Fruit fly (Drosophila melanogaster) whole organism, embryonic: ENCODE data around the gene Pvf3.
A peak's percentile ranks its signal among the peaks of the same experiment; 100 is the strongest.

Experiments
- CG14050 ChIP-seq: fragments of 200-800 bp; sonication (Bioruptor generic); IDR thresholded peaks from 3 replicates; pipeline ENCODE4 v1.3.6; 2022; ENCODE audit warnings: missing biosample characterization, missing genetic modification characterization
- CG14710 ChIP-seq: fragments of 200-800 bp; sonication (Bioruptor generic); optimal IDR thresholded peaks from 3 replicates; lab custom pipeline; 2019; ENCODE audit warnings: missing biosample characterization, mild to moderate bottlenecking, missing genetic modification characterization, moderate library complexity
- CG15696 ChIP-seq: fragments of 200-800 bp; sonication (Bioruptor generic); optimal IDR thresholded peaks from 2 replicates; lab custom pipeline; 2019; ENCODE audit warnings: missing biosample characterization, mild to moderate bottlenecking, missing genetic modification characterization, moderate library complexity
- CG17802 ChIP-seq: fragments of 200-800 bp; sonication (Bioruptor generic); optimal IDR thresholded peaks from 2 replicates; lab custom pipeline; 2018; ENCODE audit warnings: missing biosample characterization, mild to moderate bottlenecking, missing genetic modification characterization, moderate library complexity
- CG31441 ChIP-seq: fragments of 200-800 bp; sonication (Bioruptor generic); IDR thresholded peaks from 2 replicates; pipeline ENCODE4 v1.3.6; 2022; ENCODE audit warnings: missing biosample characterization, missing genetic modification characterization
- CG3163 ChIP-seq: fragments of 200-800 bp; sonication (Bioruptor generic); optimal IDR thresholded peaks from 3 replicates; lab custom pipeline; 2016; ENCODE audit warnings: missing biosample characterization, missing genetic modification characterization
- CG33557 ChIP-seq: fragments of 200-800 bp; sonication (Bioruptor generic); optimal IDR thresholded peaks from 2 replicates; lab custom pipeline; 2019; ENCODE audit warnings: missing biosample characterization, mild to moderate bottlenecking, missing genetic modification characterization, moderate library complexity
- CG4424 ChIP-seq: fragments of 200-800 bp; sonication (Bioruptor generic); optimal IDR thresholded peaks from 3 replicates; lab custom pipeline; 2016; ENCODE audit warnings: missing biosample characterization, missing genetic modification characterization
- CG5245 ChIP-seq: fragments of 200-800 bp; sonication (Bioruptor generic); optimal IDR thresholded peaks from 3 replicates; lab custom pipeline; 2016; ENCODE audit warnings: missing biosample characterization, missing genetic modification characterization
- CG6254 ChIP-seq: fragments of 200-800 bp; sonication (Bioruptor generic); optimal IDR thresholded peaks from 3 replicates; lab custom pipeline; 2017; ENCODE audit warnings: mild to moderate bottlenecking, missing biosample characterization, missing genetic modification reagents, missing genetic modification characterization
- CG6854 ChIP-seq: fragments of 200-800 bp; sonication (Bioruptor generic); optimal IDR thresholded peaks from 3 replicates; lab custom pipeline; 2017; ENCODE audit warnings: missing biosample characterization, mild to moderate bottlenecking, missing genetic modification characterization
- CG8290 ChIP-seq, 3 experiments: fragments of 200-800 bp; sonication (Bioruptor generic); optimal IDR thresholded peaks; 2 replicates each; lab custom pipeline; 2016 to 2019; ENCODE audit warnings: missing biosample characterization in 3 of 3, missing genetic modification characterization in 3 of 3, mild to moderate bottlenecking in 2 of 3, moderate library complexity in 1 of 3
- CG8359 ChIP-seq: fragments of 200-800 bp; sonication (Bioruptor generic); optimal IDR thresholded peaks from 2 replicates; lab custom pipeline; 2017; ENCODE audit warnings: missing biosample characterization, mild to moderate bottlenecking, missing genetic modification characterization, borderline replicate concordance
- CG8388 ChIP-seq: fragments of 200-800 bp; sonication (Bioruptor generic); optimal IDR thresholded peaks from 2 replicates; lab custom pipeline; 2019; ENCODE audit warnings: missing biosample characterization, mild to moderate bottlenecking, missing genetic modification characterization, moderate library complexity
- Dbx ChIP-seq: fragments of 200-800 bp; sonication (Bioruptor generic); IDR thresholded peaks from 3 replicates; pipeline ENCODE4 v1.3.6; 2022; ENCODE audit warnings: missing biosample characterization, missing genetic modification characterization
- Dfd ChIP-seq, 2 experiments: fragments of >200 bp; optimal IDR thresholded peaks; 2 replicates each; lab custom pipeline; 2017; ENCODE audit warnings: missing biosample characterization in 2 of 2, missing genetic modification characterization in 2 of 2
- Doc3 ChIP-seq: fragments of 200-800 bp; sonication (Bioruptor generic); IDR thresholded peaks from 3 replicates; pipeline ENCODE4 v1.3.6; 2022; ENCODE audit warnings: missing biosample characterization, missing genetic modification characterization; ENCODE audit not compliant: partially characterized antibody
- ERR ChIP-seq: fragments of 200-800 bp; sonication (Bioruptor generic); optimal IDR thresholded peaks from 2 replicates; lab custom pipeline; 2016; ENCODE audit warnings: missing biosample characterization, missing genetic modification characterization
- Ets97D ChIP-seq: fragments of 200-800 bp; sonication (Bioruptor generic); optimal IDR thresholded peaks from 3 replicates; lab custom pipeline; 2016; ENCODE audit warnings: missing biosample characterization, missing genetic modification characterization
- H15 ChIP-seq: fragments of 200-800 bp; sonication (Bioruptor generic); IDR thresholded peaks from 3 replicates; pipeline ENCODE4 v1.3.6; 2022; ENCODE audit warnings: missing biosample characterization, missing genetic modification characterization
- Hmx ChIP-seq: fragments of 200-800 bp; sonication (Bioruptor generic); optimal IDR thresholded peaks from 2 replicates; lab custom pipeline; 2016; ENCODE audit warnings: missing biosample characterization, missing genetic modification characterization
- Lhr ChIP-seq: fragments of 200-800 bp; sonication (Bioruptor generic); optimal IDR thresholded peaks from 3 replicates; lab custom pipeline; 2017; ENCODE audit warnings: mild to moderate bottlenecking, missing biosample characterization, missing genetic modification reagents, missing genetic modification characterization
- NK7.1 ChIP-seq: fragments of 200-800 bp; sonication (Bioruptor generic); optimal IDR thresholded peaks from 3 replicates; lab custom pipeline; 2016; ENCODE audit warnings: missing biosample characterization, missing genetic modification characterization
- Nf-YA ChIP-seq: fragments of 200-800 bp; sonication (Bioruptor generic); IDR thresholded peaks from 2 replicates; pipeline ENCODE4 v1.3.6; 2022; ENCODE audit warnings: missing biosample characterization, missing genetic modification characterization
- Poxn ChIP-seq: fragments of 200-800 bp; sonication (Bioruptor generic); IDR thresholded peaks from 2 replicates; pipeline ENCODE4 v1.3.6; 2022; ENCODE audit warnings: missing biosample characterization, missing genetic modification characterization
- Rfx ChIP-seq: fragments of 200-800 bp; sonication (Bioruptor generic); IDR thresholded peaks from 2 replicates; pipeline ENCODE4 v1.3.6; 2022; ENCODE audit warnings: missing biosample characterization, missing genetic modification characterization
- Sox102F ChIP-seq: fragments of 200-800 bp; sonication (Bioruptor generic); optimal IDR thresholded peaks from 2 replicates; lab custom pipeline; 2018; ENCODE audit warnings: missing biosample characterization, mild to moderate bottlenecking, missing genetic modification characterization, moderate library complexity
- Tbp ChIP-seq: fragments of >200 bp; optimal IDR thresholded peaks from 2 replicates; lab custom pipeline; 2018; ENCODE audit warnings: missing biosample characterization, missing genetic modification characterization
- YL-1 ChIP-seq: fragments of 200-800 bp; sonication (Bioruptor generic); optimal IDR thresholded peaks from 3 replicates; lab custom pipeline; 2017; ENCODE audit warnings: missing biosample characterization, mild to moderate bottlenecking, missing genetic modification characterization
- ab ChIP-seq: fragments of 200-800 bp; sonication (Bioruptor generic); optimal IDR thresholded peaks from 2 replicates; lab custom pipeline; 2016; ENCODE audit warnings: missing biosample characterization, missing genetic modification characterization
- bab2 ChIP-seq: fragments of 200-800 bp; sonication (Bioruptor generic); optimal IDR thresholded peaks from 2 replicates; lab custom pipeline; 2016; ENCODE audit warnings: missing biosample characterization, missing genetic modification characterization
- bsh ChIP-seq, 2 experiments: fragments of 200-800 bp; sonication (Bioruptor generic); optimal IDR thresholded peaks; 2 replicates each; lab custom pipeline; 2017 to 2018; ENCODE audit warnings: mild to moderate bottlenecking in 2 of 2, missing biosample characterization in 2 of 2, missing genetic modification characterization in 2 of 2, moderate library complexity in 1 of 2
- dysf ChIP-seq: fragments of 200-800 bp; sonication (Bioruptor generic); IDR thresholded peaks from 3 replicates; pipeline ENCODE4 v1.3.6; 2022; ENCODE audit warnings: missing biosample characterization, missing genetic modification characterization
- esg ChIP-seq: fragments of 200-800 bp; sonication (Bioruptor generic); conservative IDR thresholded peaks from 2 replicates; pipeline ENCODE4 v1.3.6; 2022; ENCODE audit warnings: missing biosample characterization, missing genetic modification characterization
- fd96Cb ChIP-seq: fragments of 200-800 bp; sonication (Bioruptor generic); optimal IDR thresholded peaks from 2 replicates; lab custom pipeline; 2018; ENCODE audit warnings: missing biosample characterization, mild to moderate bottlenecking, missing genetic modification characterization, moderate library complexity
- gcm2 ChIP-seq: fragments of 200-800 bp; sonication (Bioruptor generic); optimal IDR thresholded peaks from 2 replicates; lab custom pipeline; 2016; ENCODE audit warnings: missing biosample characterization, missing genetic modification characterization
- gem ChIP-seq: fragments of 200-800 bp; sonication (Bioruptor generic); optimal IDR thresholded peaks from 2 replicates; lab custom pipeline; 2019; ENCODE audit warnings: missing biosample characterization, mild to moderate bottlenecking, missing genetic modification characterization, moderate library complexity
- grn ChIP-seq: fragments of 200-800 bp; sonication (Bioruptor generic); optimal IDR thresholded peaks from 3 replicates; lab custom pipeline; 2017; ENCODE audit warnings: missing biosample characterization, missing genetic modification characterization
- hkb ChIP-seq, 2 experiments: fragments of 200-800 bp in 1 of 2; fragments of >200 bp in 1 of 2; sonication (Bioruptor generic) in 1 of 2; IDR thresholded peaks in 1 of 2; optimal IDR thresholded peaks in 1 of 2; 2 replicates each; pipeline versions ENCODE4 v1.3.6 to Lab custom; 2017 to 2022; ENCODE audit warnings: missing biosample characterization in 1 of 2, missing genetic modification characterization in 1 of 2
- insv ChIP-seq, 2 experiments: fragments of 200-800 bp; sonication (Bioruptor generic); optimal IDR thresholded peaks; 3 replicates each; lab custom pipeline; 2016 to 2018; ENCODE audit warnings: missing biosample characterization in 2 of 2, missing genetic modification characterization in 2 of 2
- jing ChIP-seq: fragments of 200-800 bp; sonication (Bioruptor generic); optimal IDR thresholded peaks from 2 replicates; lab custom pipeline; 2018; ENCODE audit warnings: missing biosample characterization, mild to moderate bottlenecking, missing genetic modification characterization
- mirr ChIP-seq: fragments of 200-800 bp; sonication (Bioruptor generic); optimal IDR thresholded peaks from 3 replicates; lab custom pipeline; 2018; ENCODE audit warnings: missing biosample characterization, mild to moderate bottlenecking, missing genetic modification characterization
- org-1 ChIP-seq: fragments of 200-800 bp; sonication (Bioruptor generic); optimal IDR thresholded peaks from 2 replicates; lab custom pipeline; 2017; ENCODE audit warnings: missing biosample characterization, missing genetic modification characterization
- p53 ChIP-seq: fragments of 200-800 bp; sonication (Bioruptor generic); optimal IDR thresholded peaks from 2 replicates; lab custom pipeline; 2016; ENCODE audit warnings: missing biosample characterization, missing genetic modification characterization
- pfk ChIP-seq: fragments of 200-800 bp; sonication (Bioruptor generic); optimal IDR thresholded peaks from 2 replicates; lab custom pipeline; 2018; ENCODE audit warnings: missing biosample characterization, mild to moderate bottlenecking, missing genetic modification characterization, moderate library complexity
- prd ChIP-seq, 3 experiments: fragments of >200 bp in 2 of 3; fragments of 200-800 bp in 1 of 3; sonication (Bioruptor generic) in 1 of 3; optimal IDR thresholded peaks in 2 of 3; IDR thresholded peaks in 1 of 3; 2 replicates in 2 of 3; 3 replicates in 1 of 3; pipeline versions ENCODE4 v1.3.6 to Lab custom; 2017 to 2022; ENCODE audit warnings: missing biosample characterization in 1 of 3, missing genetic modification characterization in 1 of 3
- sna ChIP-seq: fragments of 200-800 bp; sonication (Bioruptor generic); IDR thresholded peaks from 2 replicates; pipeline ENCODE4 v1.3.6; 2022; ENCODE audit warnings: missing biosample characterization, missing genetic modification characterization; ENCODE audit not compliant: partially characterized antibody
- tup ChIP-seq: fragments of 200-800 bp; sonication (Bioruptor generic); optimal IDR thresholded peaks from 2 replicates; lab custom pipeline; 2016; ENCODE audit warnings: missing biosample characterization, mild to moderate bottlenecking, missing genetic modification characterization, moderate library complexity

Gene Pvf3

dm6 chr2L:7188530-7188996 is 31.1 kb upstream of the Pvf3 start (continued):
- peak; percentile 88 for TF ChIP-seq ERR (GFP tag; lab: Kevin White, UChicago)
- peak; percentile 97 for TF ChIP-seq CG31441 (GFP tag; lab: Robert Waterston, UW)
- peak; percentile 83 for TF ChIP-seq CG17802 (tag; lab: Kevin White, UChicago)
- peak; percentile 98 for TF ChIP-seq Sox102F (GFP tag; lab: Kevin White, UChicago)
- TF ChIP-seq CG5245 (GFP tag; lab: Kevin White, UChicago): peak; percentile 96
- peak; percentile 96 for TF ChIP-seq CG14710
- no peak for TF ChIP-seq hkb (optimal IDR thresholded peaks at IDR 0.05; lab: Kevin White, UChicago)
- TF ChIP-seq hkb (GFP tag; IDR thresholded peaks at IDR 0.05; lab: Robert Waterston, UW): peak; percentile 98
- TF ChIP-seq CG33557: peak; percentile 95
- peak; percentile 95 for TF ChIP-seq CG6254 (GFP tag; lab: Kevin White, UChicago)
- TF ChIP-seq esg: peak; percentile 98
- peak; percentile 93 for TF ChIP-seq Poxn (GFP tag; lab: Robert Waterston, UW)
- peak; percentile 99 for TF ChIP-seq org-1
- peak; percentile 97 for TF ChIP-seq H15 (GFP tag; lab: Robert Waterston, UW)
- TF ChIP-seq tup (GFP tag; lab: Kevin White, UChicago): peak; percentile 94
- peak; percentile 64 for TF ChIP-seq pfk (GFP tag; lab: Kevin White, UChicago)
- peak; percentile 99 for TF ChIP-seq gem
- peak; percentile 77 for TF ChIP-seq p53 (GFP tag; lab: Kevin White, UChicago)
- peak in 1 of 2 experiments; percentile 77 for TF ChIP-seq insv (GFP tag; optimal IDR thresholded peaks at IDR 0.05; lab: Kevin White, UChicago)
- TF ChIP-seq NK7.1 (GFP tag; lab: Kevin White, UChicago): peak; percentile 94
- peak; percentile 94 for TF ChIP-seq Nf-YA
- TF ChIP-seq CG4424 (GFP tag; lab: Kevin White, UChicago): peak; percentile 97
- TF ChIP-seq dysf: peak; percentile 99
- TF ChIP-seq Doc3: no peak
- TF ChIP-seq Dbx (GFP tag; lab: Robert Waterston, UW): peak; percentile 98
- peak; percentile 88 for TF ChIP-seq Ets97D (GFP tag; lab: Kevin White, UChicago)
- peak; percentile 91 for TF ChIP-seq CG15696 (tag; lab: Kevin White, UChicago)
- no peak for TF ChIP-seq sna
- TF ChIP-seq CG6854: peak; percentile 97
- peak; percentile 92 for TF ChIP-seq mirr
- peak; percentile 77 for TF ChIP-seq CG3163 (GFP tag; lab: Kevin White, UChicago)
- peak; percentile 78 for TF ChIP-seq Hmx
- TF ChIP-seq Dfd (GFP tag; optimal IDR thresholded peaks at IDR 0.05; lab: Kevin White, UChicago): peak in 1 of 2 experiments; percentile 86
- TF ChIP-seq fd96Cb (tag; lab: Kevin White, UChicago): peak; percentile 98
- peak; percentile 99 for TF ChIP-seq bsh (GFP tag; optimal IDR thresholded peaks at IDR 0.05; lab: Kevin White, UChicago)
- TF ChIP-seq Tbp (GFP tag; lab: Kevin White, UChicago): no peak
- TF ChIP-seq gcm2 (GFP tag; lab: Kevin White, UChicago): peak; percentile 94
- TF ChIP-seq Lhr: peak; percentile 92
- TF ChIP-seq YL-1: peak; percentile 95
- TF ChIP-seq prd (optimal IDR thresholded peaks at IDR 0.05; lab: Kevin White, UChicago): no peak
- peak; percentile 99 for TF ChIP-seq prd (GFP tag; IDR thresholded peaks at IDR 0.05; lab: Robert Waterston, UW)
- peak; percentile 95 for TF ChIP-seq jing (GFP tag; lab: Kevin White, UChicago)
- TF ChIP-seq CG8359 (GFP tag; lab: Kevin White, UChicago): peak; percentile 91
- peak; percentile 94 for TF ChIP-seq ab (GFP tag; lab: Kevin White, UChicago)
- TF ChIP-seq bab2 (GFP tag; lab: Kevin White, UChicago): peak; percentile 96
- peak; percentile 98 for TF ChIP-seq Rfx (GFP tag; lab: Robert Waterston, UW)
- TF ChIP-seq CG8388: peak; percentile 97
- peak; percentile 98 for TF ChIP-seq CG14050
- peak; percentile 86 for TF ChIP-seq CG8290 (GFP tag; optimal IDR thresholded peaks at IDR 0.05; lab: Kevin White, UChicago)
- TF ChIP-seq CG8290 (tag; optimal IDR thresholded peaks at IDR 0.05; lab: Kevin White, UChicago): peak; percentile 68 to 85
- TF ChIP-seq grn (GFP tag; lab: Kevin White, UChicago): peak; percentile 85
